Fruit fly (Drosophila melanogaster) whole organism, embryonic: ENCODE results near the gene CG13021.
A peak's percentile ranks its signal among the peaks of the same experiment; 100 is the strongest.

Experiments used
- Atf-2 ChIP-seq: fragments of 200-800 bp; sonication (Bioruptor generic); optimal IDR thresholded peaks from 2 replicates; lab custom pipeline; 2016; ENCODE audit warnings: missing biosample characterization, missing genetic modification characterization
- BEAF-32 ChIP-seq: fragments of 200-800 bp; sonication (Bioruptor generic); optimal IDR thresholded peaks from 3 replicates; lab custom pipeline; 2017; ENCODE audit warnings: missing biosample characterization, missing genetic modification characterization, mild to moderate bottlenecking, moderate library complexity, missing genetic modification reagents
- BtbVII ChIP-seq: fragments of 200-800 bp; sonication (Bioruptor generic); optimal IDR thresholded peaks from 3 replicates; lab custom pipeline; 2017; ENCODE audit warnings: missing biosample characterization, mild to moderate bottlenecking, missing genetic modification characterization
- Bteb2 ChIP-seq: fragments of 200-800 bp; sonication (Bioruptor generic); optimal IDR thresholded peaks from 2 replicates; lab custom pipeline; 2016; ENCODE audit warnings: missing biosample characterization, missing genetic modification characterization
- CG10274 ChIP-seq: fragments of 200-800 bp; sonication (Bioruptor generic); optimal IDR thresholded peaks from 3 replicates; lab custom pipeline; 2017; ENCODE audit warnings: missing biosample characterization, mild to moderate bottlenecking, missing genetic modification characterization
- CG12391 ChIP-seq: fragments of 200-800 bp; sonication (Bioruptor generic); optimal IDR thresholded peaks from 3 replicates; lab custom pipeline; 2018; ENCODE audit warnings: missing biosample characterization, mild to moderate bottlenecking, missing genetic modification characterization, moderate library complexity
- CG17328 ChIP-seq: fragments of 200-800 bp; sonication (Bioruptor generic); IDR thresholded peaks from 2 replicates; pipeline ENCODE4 v1.3.6; 2022; ENCODE audit warnings: missing biosample characterization, missing genetic modification characterization
- CG17361 ChIP-seq: fragments of 200-800 bp; sonication (Bioruptor generic); IDR thresholded peaks from 3 replicates; pipeline ENCODE4 v1.3.6; 2022; ENCODE audit warnings: missing biosample characterization, missing genetic modification characterization
- CG17829 ChIP-seq: fragments of 200-800 bp; optimal IDR thresholded peaks from 2 replicates; lab custom pipeline; 2019; ENCODE audit warnings: missing biosample characterization, mild to moderate bottlenecking, missing genetic modification characterization, moderate library complexity
- CG2202 ChIP-seq: fragments of 200-800 bp; sonication (Bioruptor generic); optimal IDR thresholded peaks from 2 replicates; lab custom pipeline; 2018; ENCODE audit warnings: missing biosample characterization, mild to moderate bottlenecking, missing genetic modification characterization
- CG4404 ChIP-seq: fragments of 200-800 bp; sonication (Bioruptor generic); IDR thresholded peaks from 2 replicates; pipeline ENCODE4 v1.3.6; 2022; ENCODE audit warnings: missing biosample characterization, missing genetic modification characterization
- CG6654 ChIP-seq: fragments of 200-800 bp; sonication (Bioruptor generic); optimal IDR thresholded peaks from 2 replicates; lab custom pipeline; 2017; ENCODE audit warnings: missing biosample characterization, mild to moderate bottlenecking, missing genetic modification characterization
- CG6813 ChIP-seq: fragments of 200-800 bp; sonication (Bioruptor generic); optimal IDR thresholded peaks from 2 replicates; lab custom pipeline; 2017; ENCODE audit warnings: missing biosample characterization, missing genetic modification characterization, mild to moderate bottlenecking, moderate library complexity, missing genetic modification reagents
- CG6854 ChIP-seq: fragments of 200-800 bp; sonication (Bioruptor generic); optimal IDR thresholded peaks from 3 replicates; lab custom pipeline; 2017; ENCODE audit warnings: missing biosample characterization, mild to moderate bottlenecking, missing genetic modification characterization
- CG7786 ChIP-seq: fragments of 200-800 bp; sonication (Bioruptor generic); optimal IDR thresholded peaks from 2 replicates; lab custom pipeline; 2016; ENCODE audit warnings: missing biosample characterization, missing genetic modification characterization
- CG8290 ChIP-seq, 3 experiments: fragments of 200-800 bp; sonication (Bioruptor generic); optimal IDR thresholded peaks; 2 replicates each; lab custom pipeline; 2016 to 2019; ENCODE audit warnings: missing biosample characterization in 3 of 3, missing genetic modification characterization in 3 of 3, mild to moderate bottlenecking in 2 of 3, moderate library complexity in 1 of 3
- CG8944 ChIP-seq: fragments of 200-800 bp; sonication (Bioruptor generic); optimal IDR thresholded peaks from 3 replicates; lab custom pipeline; 2016; ENCODE audit warnings: missing biosample characterization, missing genetic modification characterization
- CG9876 ChIP-seq: fragments of 200-800 bp; sonication (Bioruptor generic); optimal IDR thresholded peaks from 2 replicates; lab custom pipeline; 2016; ENCODE audit warnings: missing biosample characterization, missing genetic modification characterization
- CG9932 ChIP-seq: fragments of 200-800 bp; sonication (Bioruptor generic); IDR thresholded peaks from 2 replicates; pipeline ENCODE4 v1.3.6; 2022; ENCODE audit warnings: missing biosample characterization, missing genetic modification characterization
- Dad ChIP-seq: fragments of 200-800 bp; sonication (Bioruptor generic); optimal IDR thresholded peaks from 3 replicates; lab custom pipeline; 2016; ENCODE audit warnings: missing biosample characterization, missing genetic modification characterization
- Deaf1 ChIP-seq: fragments of 200-800 bp; optimal IDR thresholded peaks from 3 replicates; lab custom pipeline; 2019; ENCODE audit warnings: missing biosample characterization, mild to moderate bottlenecking, missing genetic modification characterization, moderate library complexity
- Dll ChIP-seq: fragments of 200-800 bp; sonication (Bioruptor generic); IDR thresholded peaks from 4 replicates; pipeline ENCODE4 v1.3.6; 2022; ENCODE audit warnings: missing biosample characterization, missing genetic modification characterization; ENCODE audit not compliant: partially characterized antibody
- Hey ChIP-seq: fragments of 200-800 bp; sonication (Bioruptor generic); optimal IDR thresholded peaks from 3 replicates; lab custom pipeline; 2018; ENCODE audit warnings: missing biosample characterization, mild to moderate bottlenecking, missing genetic modification characterization
- Hmx ChIP-seq: fragments of 200-800 bp; sonication (Bioruptor generic); optimal IDR thresholded peaks from 2 replicates; lab custom pipeline; 2016; ENCODE audit warnings: missing biosample characterization, missing genetic modification characterization
- Lim3 ChIP-seq: fragments of 200-800 bp; sonication (Bioruptor generic); IDR thresholded peaks from 2 replicates; pipeline ENCODE4 v1.3.6; 2022; ENCODE audit warnings: missing biosample characterization, missing genetic modification characterization
- MBD-R2 ChIP-seq: fragments of 200-800 bp; sonication (Bioruptor generic); IDR thresholded peaks from 2 replicates; pipeline ENCODE4 v1.3.6; 2022; ENCODE audit warnings: missing biosample characterization, missing genetic modification characterization
- Mes4 ChIP-seq: fragments of 200-800 bp; sonication (Bioruptor generic); optimal IDR thresholded peaks from 2 replicates; lab custom pipeline; 2016; ENCODE audit warnings: missing biosample characterization, missing genetic modification characterization
- Rfx ChIP-seq: fragments of 200-800 bp; sonication (Bioruptor generic); IDR thresholded peaks from 2 replicates; pipeline ENCODE4 v1.3.6; 2022; ENCODE audit warnings: missing biosample characterization, missing genetic modification characterization
- Rx ChIP-seq: fragments of 200-800 bp; sonication (Bioruptor generic); IDR thresholded peaks from 2 replicates; pipeline ENCODE4 v1.3.6; 2022; ENCODE audit warnings: missing biosample characterization, missing genetic modification characterization
- Six4 ChIP-seq: fragments of 200-800 bp; sonication (Bioruptor generic); optimal IDR thresholded peaks from 2 replicates; lab custom pipeline; 2016; ENCODE audit warnings: missing biosample characterization, missing genetic modification characterization
- Tbp ChIP-seq: fragments of >200 bp; optimal IDR thresholded peaks from 2 replicates; lab custom pipeline; 2018; ENCODE audit warnings: missing biosample characterization, missing genetic modification characterization
- ato ChIP-seq: fragments of 200-800 bp; sonication (Bioruptor generic); IDR thresholded peaks from 2 replicates; pipeline ENCODE4 v1.3.6; 2022; ENCODE audit warnings: missing biosample characterization, missing genetic modification characterization; ENCODE audit not compliant: partially characterized antibody
- eve ChIP-seq, 2 experiments: fragments of >200 bp; optimal IDR thresholded peaks; 2 replicates each; lab custom pipeline; 2017; ENCODE audit warnings: missing biosample characterization in 2 of 2, missing genetic modification characterization in 2 of 2
- fd96Cb ChIP-seq: fragments of 200-800 bp; sonication (Bioruptor generic); optimal IDR thresholded peaks from 2 replicates; lab custom pipeline; 2018; ENCODE audit warnings: missing biosample characterization, mild to moderate bottlenecking, missing genetic modification characterization, moderate library complexity
- fru ChIP-seq: fragments of >200 bp; optimal IDR thresholded peaks from 2 replicates; lab custom pipeline; 2017
- gce ChIP-seq: fragments of 200-800 bp; sonication (Bioruptor generic); IDR thresholded peaks from 3 replicates; pipeline ENCODE4 v1.3.6; 2022; ENCODE audit warnings: missing biosample characterization, missing genetic modification characterization
- lmd ChIP-seq: fragments of 200-800 bp; sonication (Bioruptor generic); IDR thresholded peaks from 2 replicates; pipeline ENCODE4 v1.3.6; 2022; ENCODE audit warnings: missing biosample characterization, missing genetic modification characterization
- odd ChIP-seq: fragments of 200-800 bp; sonication (Bioruptor generic); optimal IDR thresholded peaks from 2 replicates; lab custom pipeline; 2017; ENCODE audit warnings: missing biosample characterization, mild to moderate bottlenecking, missing genetic modification characterization
- peb ChIP-seq: fragments of 200-800 bp; sonication (Bioruptor generic); IDR thresholded peaks from 2 replicates; pipeline ENCODE4 v1.3.6; 2022; ENCODE audit warnings: missing biosample characterization, missing genetic modification characterization
- pfk ChIP-seq: fragments of 200-800 bp; sonication (Bioruptor generic); optimal IDR thresholded peaks from 2 replicates; lab custom pipeline; 2018; ENCODE audit warnings: missing biosample characterization, mild to moderate bottlenecking, missing genetic modification characterization, moderate library complexity
- pho ChIP-seq: fragments of 200-800 bp; sonication (Bioruptor generic); optimal IDR thresholded peaks from 2 replicates; lab custom pipeline; 2016; ENCODE audit warnings: missing biosample characterization, missing genetic modification characterization
- pnt ChIP-seq: fragments of 200-800 bp; sonication (Bioruptor generic); optimal IDR thresholded peaks from 3 replicates; lab custom pipeline; 2016; ENCODE audit warnings: missing biosample characterization, missing genetic modification characterization
- repo ChIP-seq: fragments of 200-800 bp; sonication (Bioruptor generic); optimal IDR thresholded peaks from 2 replicates; lab custom pipeline; 2016; ENCODE audit warnings: missing biosample characterization, missing genetic modification characterization
- row ChIP-seq: fragments of 200-800 bp; sonication (Bioruptor generic); IDR thresholded peaks from 3 replicates; pipeline ENCODE4 v1.3.6; 2022; ENCODE audit warnings: missing biosample characterization, missing genetic modification characterization
- sim ChIP-seq: fragments of 200-800 bp; sonication (Bioruptor generic); IDR thresholded peaks from 2 replicates; pipeline ENCODE4 v1.3.6; 2022; ENCODE audit warnings: missing biosample characterization, missing genetic modification characterization
- slou ChIP-seq: fragments of 200-800 bp; sonication (Bioruptor generic); optimal IDR thresholded peaks from 3 replicates; lab custom pipeline; 2016; ENCODE audit warnings: missing biosample characterization, missing genetic modification characterization
- tll ChIP-seq, 2 experiments: fragments of 200-800 bp in 1 of 2; fragments of >200 bp in 1 of 2; sonication (Bioruptor generic) in 1 of 2; optimal IDR thresholded peaks; 2 replicates each; lab custom pipeline; 2017 to 2019; ENCODE audit warnings: missing biosample characterization in 2 of 2, missing genetic modification characterization in 2 of 2, mild to moderate bottlenecking in 1 of 2, moderate library complexity in 1 of 2
- toy ChIP-seq: fragments of 200-800 bp; sonication (Bioruptor generic); IDR thresholded peaks from 2 replicates; pipeline ENCODE4 v1.3.6; 2022; ENCODE audit warnings: missing biosample characterization, missing genetic modification characterization
- vnd ChIP-seq: fragments of 200-800 bp; sonication (Bioruptor generic); IDR thresholded peaks from 3 replicates; pipeline ENCODE4 v1.3.6; 2022; ENCODE audit warnings: missing biosample characterization, missing genetic modification characterization; ENCODE audit not compliant: partially characterized antibody
- vvl ChIP-seq: fragments of 200-800 bp; sonication (Bioruptor generic); IDR thresholded peaks from 2 replicates; pipeline ENCODE4 v1.3.6; 2022; ENCODE audit warnings: missing biosample characterization, missing genetic modification characterization
- wor ChIP-seq: fragments of 200-800 bp; sonication (Bioruptor generic); IDR thresholded peaks from 2 replicates; pipeline ENCODE4 v1.3.6; 2022; ENCODE audit warnings: missing biosample characterization, missing genetic modification characterization
- z ChIP-seq: fragments of 200-800 bp; sonication (Bioruptor generic); IDR thresholded peaks from 3 replicates; pipeline ENCODE4 v1.3.6; 2022; ENCODE audit warnings: missing biosample characterization, missing genetic modification characterization

The CG13021 gene

dm6 chrX:3485304-3485703, 28.8 kb upstream of the CG13021 start, which contains the start of the genes CG14270 and CG10803 (continued):
- TF ChIP-seq CG7786 (GFP tag; lab: Kevin White, UChicago) (no peak), BtbVII (no peak), slou (GFP tag; lab: Kevin White, UChicago) (no peak), tll (GFP tag; optimal IDR thresholded peaks at IDR 0.05; lab: Kevin White, UChicago) (no peak), ato (GFP tag; lab: Robert Waterston, UW) (0 out of 2 replicates have a peak, but pooled peaks have one; percentile 17), eve (GFP tag; optimal IDR thresholded peaks at IDR 0.05; lab: Kevin White, UChicago) (no peak), repo (no peak), pfk (GFP tag; lab: Kevin White, UChicago) (no peak), Deaf1 (no peak), Atf-2 (GFP tag; lab: Kevin White, UChicago) (no peak), CG2202 (tag; lab: Kevin White, UChicago) (no peak), CG6813 (GFP tag; lab: Kevin White, UChicago) (no peak), row (GFP tag; lab: Robert Waterston, UW) (peak; percentile 70), CG9876 (no peak), z (GFP tag; lab: Robert Waterston, UW) (no peak), Hmx (GFP tag; lab: Kevin White, UChicago) (no peak), CG12391 (peak; percentile 47), Dll (GFP tag; lab: Robert Waterston, UW) (peak; percentile 93), vnd (GFP tag; lab: Robert Waterston, UW) (peak; percentile 85), CG17361 (GFP tag; lab: Robert Waterston, UW) (peak; percentile 38; the same call in 1 of the 3 replicates), gce (GFP tag; lab: Robert Waterston, UW) (0 out of 3 replicates have a peak, but pooled peaks have one; percentile 17), CG8944 (no peak), CG4404 (GFP tag; lab: Robert Waterston, UW) (no peak), pnt (GFP tag; lab: Kevin White, UChicago) (no peak), Rx (no peak), Rfx (GFP tag; lab: Robert Waterston, UW) (no peak), Dad (GFP tag; lab: Kevin White, UChicago) (no peak), Tbp (no peak), fru (lab: Kevin White, UChicago) (no peak), Bteb2 (no peak), peb (GFP tag; lab: Robert Waterston, UW) (no peak), CG17829 (tag; lab: Kevin White, UChicago) (no peak), BEAF-32 (GFP tag; lab: Kevin White, UChicago) (peak; percentile 90), CG6654 (GFP tag; lab: Kevin White, UChicago) (no peak), wor (GFP tag; lab: Robert Waterston, UW) (no peak), vvl (GFP tag; lab: Robert Waterston, UW) (no peak), odd (GFP tag; lab: Kevin White, UChicago) (no peak), Mes4 (no peak), CG17328 (no peak), Six4 (GFP tag; lab: Kevin White, UChicago) (no peak), MBD-R2 (GFP tag; lab: Robert Waterston, UW) (peak; percentile 74), lmd (GFP tag; lab: Robert Waterston, UW) (no peak), Hey (no peak), CG8290 (GFP tag; optimal IDR thresholded peaks at IDR 0.05; lab: Kevin White, UChicago) (peak; percentile 38), CG8290 (tag; optimal IDR thresholded peaks at IDR 0.05; lab: Kevin White, UChicago) (no peak), toy (GFP tag; lab: Robert Waterston, UW) (no peak), CG10274 (GFP tag; lab: Kevin White, UChicago) (no peak), fd96Cb (tag; lab: Kevin White, UChicago) (no peak), sim (GFP tag; lab: Robert Waterston, UW) (no peak), Lim3 (GFP tag; lab: Robert Waterston, UW) (no peak), CG9932 (GFP tag; lab: Robert Waterston, UW) (no peak; the same call in 1 of the 2 replicates), pho (GFP tag; lab: Kevin White, UChicago) (peak; percentile 3), CG6854 (GFP tag; lab: Kevin White, UChicago) (no peak)
